Worm (Caenorhabditis elegans) whole organism, mixed stage, embryonic: ENCODE data around the gene cwn-2.

Experiments
- M03D4.4 ChIP-seq: sonication (generic microtip); optimal IDR thresholded peaks from 2 replicates; lab custom pipeline; 2017; ENCODE audit warnings: mild to moderate bottlenecking, missing genetic modification characterization, missing compliant biosample characterization
- bed-3 ChIP-seq: fragments of 200-800 bp; sonication (Bioruptor generic); optimal IDR thresholded peaks from 3 replicates; lab custom pipeline; 2018; ENCODE audit warnings: mild to moderate bottlenecking, missing genetic modification characterization, moderate library complexity, missing compliant biosample characterization
- blmp-1 ChIP-seq: fragments of 150-350 bp; optimal IDR thresholded peaks from 2 replicates; lab custom pipeline; 2014; ENCODE audit warnings: missing biosample characterization, missing genetic modification characterization
- ces-1 ChIP-seq: fragments of 150-350 bp; optimal IDR thresholded peaks from 2 replicates; lab custom pipeline; 2014; ENCODE audit warnings: missing biosample characterization, missing genetic modification reagents, missing genetic modification characterization
- cnd-1 ChIP-seq: fragments of 200-800 bp; sonication (Bioruptor generic); optimal IDR thresholded peaks from 2 replicates; lab custom pipeline; 2018; ENCODE audit warnings: mild to moderate bottlenecking, missing genetic modification characterization, missing compliant biosample characterization
- flh-1 ChIP-seq: fragments of 200-800 bp; sonication (Bioruptor generic); optimal IDR thresholded peaks from 2 replicates; lab custom pipeline; 2018; ENCODE audit warnings: mild to moderate bottlenecking, missing genetic modification characterization, moderate library complexity, missing compliant biosample characterization
- lin-13 ChIP-seq: fragments of 150-350 bp; optimal IDR thresholded peaks from 2 replicates; lab custom pipeline; 2014; ENCODE audit warnings: missing biosample characterization, missing genetic modification characterization
- lin-32 ChIP-seq: fragments of 200-800 bp; sonication (Bioruptor generic); optimal IDR thresholded peaks from 2 replicates; lab custom pipeline; 2018; ENCODE audit warnings: mild to moderate bottlenecking, missing genetic modification characterization, missing compliant biosample characterization
- lsy-2 ChIP-seq: fragments of 150-350 bp; optimal IDR thresholded peaks from 2 replicates; lab custom pipeline; 2014; ENCODE audit warnings: missing biosample characterization, missing genetic modification characterization
- mep-1 ChIP-seq: fragments of 150-350 bp; optimal IDR thresholded peaks from 2 replicates; lab custom pipeline; 2017; ENCODE audit warnings: missing biosample characterization, missing genetic modification reagents, missing genetic modification characterization, inconsistent platforms
- mls-2 ChIP-seq: sonication (generic microtip); optimal IDR thresholded peaks from 2 replicates; lab custom pipeline; 2016; ENCODE audit warnings: mild to moderate bottlenecking, missing genetic modification characterization, moderate library complexity, missing compliant biosample characterization
- nhr-12 ChIP-seq: fragments of 150-350 bp; optimal IDR thresholded peaks from 2 replicates; lab custom pipeline; 2014; ENCODE audit warnings: missing biosample characterization, missing genetic modification characterization
- nhr-2 ChIP-seq: fragments of 150-350 bp; optimal IDR thresholded peaks from 2 replicates; lab custom pipeline; 2014; ENCODE audit warnings: missing biosample characterization, missing genetic modification characterization
- nhr-28 ChIP-seq: fragments of 150-350 bp; optimal IDR thresholded peaks from 2 replicates; lab custom pipeline; 2014; ENCODE audit warnings: missing biosample characterization, missing genetic modification characterization
- nhr-76 ChIP-seq: sonication (generic microtip); optimal IDR thresholded peaks from 2 replicates; lab custom pipeline; 2017; ENCODE audit warnings: missing biosample characterization, missing genetic modification characterization
- pha-4 ChIP-seq: fragments of 150-350 bp; optimal IDR thresholded peaks from 2 replicates; lab custom pipeline; 2018; ENCODE audit warnings: missing biosample characterization, missing genetic modification reagents, missing genetic modification characterization
- sptf-1 ChIP-seq: sonication (generic microtip); optimal IDR thresholded peaks from 2 replicates; lab custom pipeline; 2017; ENCODE audit warnings: mild to moderate bottlenecking, missing genetic modification characterization, moderate library complexity, missing compliant biosample characterization
- tbx-8 ChIP-seq: fragments of 200-800 bp; sonication (Bioruptor generic); optimal IDR thresholded peaks from 2 replicates; lab custom pipeline; 2018; ENCODE audit warnings: mild to moderate bottlenecking, missing genetic modification characterization, moderate library complexity, missing compliant biosample characterization
- unc-39 ChIP-seq: fragments of 150-350 bp; optimal IDR thresholded peaks from 2 replicates; lab custom pipeline; 2014; ENCODE audit warnings: missing biosample characterization, missing genetic modification characterization
- zip-8 ChIP-seq: fragments of 150-350 bp; optimal IDR thresholded peaks from 2 replicates; lab custom pipeline; 2014; ENCODE audit warnings: missing biosample characterization, missing genetic modification characterization
- ztf-11 ChIP-seq: fragments of 150-350 bp; optimal IDR thresholded peaks from 2 replicates; lab custom pipeline; 2014; ENCODE audit warnings: missing biosample characterization, missing genetic modification characterization

cwn-2 gene

DNA sequence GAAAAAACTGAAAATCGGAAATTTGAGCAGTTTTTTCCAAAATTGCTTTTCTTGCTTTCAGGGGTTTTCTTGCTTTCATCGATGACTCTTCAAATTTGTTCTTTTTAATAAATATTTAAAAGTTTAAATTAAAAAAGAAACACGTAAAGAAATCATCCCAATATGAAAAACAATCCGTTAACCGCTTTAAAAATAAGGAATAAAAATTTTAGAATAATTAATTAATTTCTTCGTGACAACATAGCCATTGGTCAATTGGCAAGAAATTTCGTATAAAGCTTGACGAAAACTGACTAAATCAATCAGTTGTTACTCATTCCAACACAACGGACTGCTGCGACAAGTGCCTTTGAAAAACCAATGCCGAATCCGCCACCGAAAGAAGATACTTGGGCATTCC lies 45.0 kb downstream of the cwn-2 start, which contains the start of gene nsph-3.2:
TSS of gene nsph-3.2 (plus strand) at position 301 of the 400 bp plus-strand sequence.
- TF ChIP-seq zip-8 (tag; lab: Kevin White, UChicago) (no peak), nhr-28 (tag; lab: Kevin White, UChicago) (no peak), blmp-1 (tag; lab: Kevin White, UChicago) (no peak), ztf-11 (tag; lab: Kevin White, UChicago) (no peak), mep-1 (no peak), pha-4 (tag; lab: Kevin White, UChicago) (no peak), ces-1 (no peak), lsy-2 (tag; lab: Kevin White, UChicago) (no peak), nhr-12 (tag; lab: Kevin White, UChicago) (no peak), M03D4.4 (no peak), sptf-1 (tag; lab: Kevin White, UChicago) (no peak), mls-2 (tag; lab: Kevin White, UChicago) (no peak), cnd-1 (tag; lab: Kevin White, UChicago) (no peak)

DNA sequence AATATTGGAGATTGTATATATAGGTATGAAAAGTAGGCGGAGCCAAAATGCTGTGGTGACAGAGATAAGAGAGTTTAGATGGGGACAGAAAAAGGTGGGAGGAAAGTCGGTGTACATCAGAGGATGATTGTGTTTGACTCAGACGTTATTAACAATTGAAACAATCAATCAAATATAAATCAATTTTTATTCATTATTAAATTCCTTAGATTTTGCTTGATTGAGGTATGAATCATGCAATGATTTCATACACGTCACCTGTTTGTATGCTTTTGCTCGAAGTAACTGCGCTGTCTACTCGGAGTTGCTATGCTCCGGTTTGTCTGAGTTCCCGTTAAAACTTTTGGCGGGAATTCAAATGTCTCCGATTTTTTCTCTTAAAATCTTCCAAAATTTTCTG lies 47.5 kb downstream of the cwn-2 start, which contains the start of gene C04G2.10:
TSS of gene C04G2.10 (plus strand) at position 301 of the 400 bp plus-strand sequence.
- TF ChIP-seq blmp-1 (tag; lab: Kevin White, UChicago) (no peak), bed-3 (GFP tag; lab: Kevin White, UChicago) (no peak)
- TF ChIP-seq, all 35 proteins: peak for 0

DNA sequence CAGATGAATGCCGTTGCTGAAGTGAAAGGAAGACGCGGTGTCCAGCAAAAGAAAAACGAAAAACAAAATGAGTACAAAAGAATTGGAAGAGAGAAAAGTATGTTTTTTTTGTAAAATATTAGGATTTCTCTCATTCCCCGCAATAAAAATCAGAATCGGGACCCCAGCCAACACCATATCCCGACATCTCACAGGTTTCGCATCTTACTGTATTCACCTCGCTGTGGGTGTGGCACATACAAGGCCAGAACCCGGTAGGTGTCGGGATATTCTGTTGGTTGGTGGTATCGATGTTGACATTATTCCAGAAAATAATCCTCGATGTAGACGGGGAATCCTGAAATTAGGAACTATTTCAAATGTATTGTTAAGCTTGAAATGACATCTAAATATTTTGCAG lies 49.1 kb downstream of the cwn-2 start:
- TF ChIP-seq nhr-2 (tag; lab: Kevin White, UChicago), result no peak
- TF ChIP-seq nhr-76 (tag; lab: Kevin White, UChicago), result no peak
- no peak for TF ChIP-seq lin-13 (tag; lab: Kevin White, UChicago)
- no peak for TF ChIP-seq lin-32
- no peak for TF ChIP-seq tbx-8 (GFP tag; lab: Kevin White, UChicago)
- no peak for TF ChIP-seq M03D4.4
- no peak for TF ChIP-seq flh-1 (GFP tag; lab: Kevin White, UChicago)
- no peak for TF ChIP-seq bed-3 (GFP tag; lab: Kevin White, UChicago)
- no peak for TF ChIP-seq unc-39 (tag; lab: Kevin White, UChicago)
- TF ChIP-seq mls-2 (tag; lab: Kevin White, UChicago), result no peak
